Worm (Caenorhabditis elegans) whole organism, L3 larva: ENCODE data around the gene AC3.12.

Experiments
- R02D3.7 ChIP-seq: fragments of 150-350 bp; optimal IDR thresholded peaks from 2 replicates; lab custom pipeline; 2014; ENCODE audit warnings: missing biosample characterization, missing genetic modification characterization
- ZK546.5 ChIP-seq: sonication (generic microtip); optimal IDR thresholded peaks from 2 replicates; lab custom pipeline; 2017; ENCODE audit warnings: missing biosample characterization, missing genetic modification characterization
- ama-1 ChIP-seq: fragments of 150-350 bp; optimal IDR thresholded peaks from 2 replicates; lab custom pipeline; 2018
- ceh-28 ChIP-seq: fragments of 150-350 bp; optimal IDR thresholded peaks from 2 replicates; lab custom pipeline; 2014; ENCODE audit warnings: missing biosample characterization, missing genetic modification reagents, missing genetic modification characterization
- ceh-9 ChIP-seq: sonication (generic microtip); optimal IDR thresholded peaks from 2 replicates; lab custom pipeline; 2018; ENCODE audit warnings: missing biosample characterization, missing genetic modification characterization
- daf-12 ChIP-seq: fragments of 150-350 bp; optimal IDR thresholded peaks from 2 replicates; lab custom pipeline; 2014; ENCODE audit warnings: missing biosample characterization, missing genetic modification reagents, missing genetic modification characterization
- egl-27 ChIP-seq: sonication (generic microtip); optimal IDR thresholded peaks from 4 replicates; lab custom pipeline; 2017; ENCODE audit warnings: missing biosample characterization, missing genetic modification reagents, missing genetic modification characterization
- egl-5 ChIP-seq: fragments of 150-350 bp; optimal IDR thresholded peaks from 2 replicates; lab custom pipeline; 2017; ENCODE audit warnings: missing biosample characterization, missing genetic modification reagents, missing genetic modification characterization, inconsistent platforms
- elt-1 ChIP-seq: fragments of 150-350 bp; optimal IDR thresholded peaks from 2 replicates; lab custom pipeline; 2014; ENCODE audit warnings: missing biosample characterization, missing genetic modification characterization
- elt-2 ChIP-seq: sonication (generic microtip); optimal IDR thresholded peaks from 2 replicates; lab custom pipeline; 2016; ENCODE audit warnings: missing genetic modification reagents, mild to moderate bottlenecking, missing genetic modification characterization, missing compliant biosample characterization
- elt-3 ChIP-seq, 3 experiments: fragments of 150-350 bp in 1 of 3; sonication (generic microtip) in 2 of 3; optimal IDR thresholded peaks; 2 replicates in 2 of 3; 4 replicates in 1 of 3; lab custom pipeline; 2014 to 2017; ENCODE audit warnings: missing biosample characterization in 3 of 3, missing genetic modification characterization in 3 of 3
- eor-1 ChIP-seq, 2 experiments: fragments of 150-350 bp; optimal IDR thresholded peaks; 2 replicates each; lab custom pipeline; 2014 to 2018; ENCODE audit warnings: missing biosample characterization in 2 of 2, missing genetic modification characterization in 2 of 2
- fkh-2 ChIP-seq: fragments of 150-350 bp; optimal IDR thresholded peaks from 2 replicates; lab custom pipeline; 2014; ENCODE audit warnings: missing biosample characterization, missing genetic modification reagents, missing genetic modification characterization
- fos-1 ChIP-seq: fragments of 150-350 bp; optimal IDR thresholded peaks from 2 replicates; lab custom pipeline; 2014; ENCODE audit warnings: missing biosample characterization, missing genetic modification characterization
- jun-1 ChIP-seq: fragments of 150-350 bp; optimal IDR thresholded peaks from 2 replicates; lab custom pipeline; 2014; ENCODE audit warnings: missing biosample characterization, missing genetic modification reagents, missing genetic modification characterization
- lin-15B ChIP-seq: fragments of 150-350 bp; optimal IDR thresholded peaks from 2 replicates; lab custom pipeline; 2014; ENCODE audit warnings: missing biosample characterization, missing genetic modification characterization
- lin-39 ChIP-seq: fragments of 150-350 bp; optimal IDR thresholded peaks from 2 replicates; lab custom pipeline; 2018; ENCODE audit warnings: missing biosample characterization, missing genetic modification reagents, missing genetic modification characterization
- nhr-12 ChIP-seq: fragments of 150-350 bp; optimal IDR thresholded peaks from 2 replicates; lab custom pipeline; 2014; ENCODE audit warnings: missing biosample characterization, missing genetic modification characterization
- nhr-23 ChIP-seq: fragments of 150-350 bp; optimal IDR thresholded peaks from 2 replicates; lab custom pipeline; 2014; ENCODE audit warnings: missing biosample characterization, missing genetic modification reagents, missing genetic modification characterization
- nhr-25 ChIP-seq: sonication (generic microtip); optimal IDR thresholded peaks from 2 replicates; lab custom pipeline; 2017; ENCODE audit warnings: missing biosample characterization, missing genetic modification characterization
- nhr-28 ChIP-seq: fragments of 150-350 bp; optimal IDR thresholded peaks from 2 replicates; lab custom pipeline; 2014; ENCODE audit warnings: missing biosample characterization, missing genetic modification characterization
- nhr-43 ChIP-seq: sonication (generic microtip); optimal IDR thresholded peaks from 2 replicates; lab custom pipeline; 2016; ENCODE audit warnings: mild to moderate bottlenecking, missing genetic modification characterization, missing compliant biosample characterization; ENCODE audit not compliant: poor library complexity, severe bottlenecking
- nhr-67 ChIP-seq: fragments of 150-350 bp; optimal IDR thresholded peaks from 2 replicates; lab custom pipeline; 2014; ENCODE audit warnings: missing biosample characterization, missing genetic modification characterization
- nhr-77 ChIP-seq: fragments of 150-350 bp; optimal IDR thresholded peaks from 2 replicates; lab custom pipeline; 2014; ENCODE audit warnings: missing biosample characterization, missing genetic modification characterization
- pha-4 ChIP-seq: fragments of 150-350 bp; optimal IDR thresholded peaks from 2 replicates; lab custom pipeline; 2014; ENCODE audit warnings: missing biosample characterization, missing genetic modification reagents, missing genetic modification characterization
- pqm-1 ChIP-seq: fragments of 150-350 bp; optimal IDR thresholded peaks from 2 replicates; lab custom pipeline; 2017; ENCODE audit warnings: missing biosample characterization, missing genetic modification characterization, inconsistent platforms
- sea-2 ChIP-seq: fragments of 150-350 bp; sonication (generic microtip); optimal IDR thresholded peaks from 4 replicates; lab custom pipeline; 2014; ENCODE audit warnings: missing biosample characterization, missing genetic modification reagents, missing genetic modification characterization
- skn-1 ChIP-seq: fragments of 150-350 bp; optimal IDR thresholded peaks from 2 replicates; lab custom pipeline; 2014; ENCODE audit warnings: missing biosample characterization, missing genetic modification characterization
- snpc-4 ChIP-seq: fragments of 150-350 bp; optimal IDR thresholded peaks from 2 replicates; lab custom pipeline; 2014; ENCODE audit warnings: missing biosample characterization, missing genetic modification characterization
- tbx-2 ChIP-seq: sonication (generic microtip); optimal IDR thresholded peaks from 2 replicates; lab custom pipeline; 2016; ENCODE audit warnings: mild to moderate bottlenecking, missing genetic modification characterization, missing compliant biosample characterization
- unc-39 ChIP-seq: sonication (generic microtip); optimal IDR thresholded peaks from 4 replicates; lab custom pipeline; 2017; ENCODE audit warnings: missing biosample characterization, missing genetic modification characterization
- unc-62 ChIP-seq: fragments of 150-350 bp; sonication (generic microtip); optimal IDR thresholded peaks from 4 replicates; lab custom pipeline; 2014; ENCODE audit warnings: missing biosample characterization, missing genetic modification reagents, missing genetic modification characterization
- ztf-11 ChIP-seq: fragments of 150-350 bp; optimal IDR thresholded peaks from 2 replicates; lab custom pipeline; 2014; ENCODE audit warnings: missing biosample characterization, missing genetic modification characterization
- ztf-4 ChIP-seq: fragments of 150-350 bp; optimal IDR thresholded peaks from 2 replicates; lab custom pipeline; 2014; ENCODE audit warnings: missing biosample characterization, missing genetic modification characterization

Gene AC3.12

DNA sequence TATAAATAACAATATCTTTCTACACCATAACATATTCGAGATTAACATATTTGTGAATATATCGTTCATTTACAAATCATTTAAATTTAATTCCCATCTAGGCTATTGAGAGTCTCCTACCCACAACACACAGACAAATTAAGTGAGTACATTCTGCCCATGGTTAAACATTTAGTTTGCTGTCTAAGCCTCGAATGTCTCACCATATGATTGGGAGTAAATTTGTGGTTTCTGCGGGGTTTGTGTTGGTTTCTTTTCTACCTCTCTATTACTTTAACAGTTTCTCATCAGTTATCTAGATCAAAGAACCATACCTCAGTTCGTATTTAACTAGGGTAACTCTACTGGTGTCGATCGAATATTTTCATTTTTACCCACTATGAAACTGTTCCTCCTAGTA, 19.2 kb upstream of the AC3.12 start, which contains the start of gene ugt-2:
Gene ugt-2 (plus strand): TSS at position 371 of the 400 bp plus-strand sequence.
- TF ChIP-seq fkh-2 (tag; lab: Kevin White, UChicago) (no peak), lin-39 (tag; lab: Kevin White, UChicago) (no peak), pha-4 (tag; lab: Kevin White, UChicago) (peak; percentile 9), ztf-4 (tag; lab: Kevin White, UChicago) (no peak), nhr-67 (tag; lab: Kevin White, UChicago) (no peak), elt-2 (tag; lab: Kevin White, UChicago) (peak; percentile 62), snpc-4 (no peak), R02D3.7 (tag; lab: Kevin White, UChicago) (no peak), nhr-77 (tag; lab: Kevin White, UChicago) (no peak), pqm-1 (tag; lab: Kevin White, UChicago) (peak; percentile 60)

DNA sequence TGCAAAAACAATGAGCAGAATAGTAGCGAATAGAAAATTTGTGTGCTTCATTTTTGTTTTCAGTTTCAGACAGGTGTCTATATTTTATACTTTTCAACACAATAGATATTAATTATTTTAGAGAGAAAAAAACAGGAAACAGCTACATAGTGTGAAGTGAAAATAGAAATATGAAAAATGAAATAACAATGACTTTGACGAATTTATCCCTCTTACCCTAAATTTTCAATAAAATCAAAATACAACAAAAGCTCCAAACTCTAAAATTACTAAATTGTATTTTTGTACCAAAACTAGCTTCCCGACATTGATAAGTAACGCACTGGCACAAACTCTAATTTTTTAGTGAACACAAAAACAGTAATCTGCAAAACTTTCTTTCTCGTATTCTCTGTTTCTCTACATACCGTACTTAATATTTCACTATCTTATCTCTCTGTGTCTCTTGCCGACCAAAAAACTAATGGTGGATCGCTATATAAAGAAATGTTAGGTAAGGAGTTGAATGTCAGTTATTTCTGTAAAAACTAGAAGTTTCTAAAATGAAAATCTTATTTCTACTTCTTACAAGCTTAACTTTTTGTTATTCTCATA, 16.1 kb upstream of the AC3.12 start, which contains the start of the genes col-151 and ugt-1:
Gene col-151 (minus strand): TSS at position 51 of the 594 bp plus-strand sequence.
Gene ugt-1 (plus strand): TSS at position 491 of the 594 bp plus-strand sequence.
- TF ChIP-seq ztf-11 (tag; lab: Kevin White, UChicago) (no peak), pqm-1 (tag; lab: Kevin White, UChicago) (peak; percentile 59), elt-2 (tag; lab: Kevin White, UChicago) (peak; percentile 53)

ce11 chrV:10393708-10394107, 14.5 kb upstream of the AC3.12 start:
- TF ChIP-seq ztf-4 (tag; lab: Kevin White, UChicago) = no peak
- no peak for TF ChIP-seq nhr-28 (tag; lab: Kevin White, UChicago)
- no peak for TF ChIP-seq jun-1
- no peak for TF ChIP-seq lin-39 (tag; lab: Kevin White, UChicago)
- TF ChIP-seq ama-1 (lab: Kevin White, UChicago) = no peak
- TF ChIP-seq nhr-12 (tag; lab: Kevin White, UChicago) = no peak
- no peak for TF ChIP-seq unc-62 (GFP tag; lab: Kevin White, UChicago)
- TF ChIP-seq elt-3 (tag; optimal IDR thresholded peaks at IDR 0.05; lab: Kevin White, UChicago) = no peak
- no peak for TF ChIP-seq lin-15B (tag; lab: Kevin White, UChicago)
- TF ChIP-seq nhr-67 (tag; lab: Kevin White, UChicago) = no peak
- TF ChIP-seq elt-1 (tag; lab: Kevin White, UChicago) = no peak
- TF ChIP-seq fos-1 = no peak
- no peak for TF ChIP-seq pha-4 (tag; lab: Kevin White, UChicago)
- no peak for TF ChIP-seq ZK546.5 (tag; lab: Kevin White, UChicago)
- no peak for TF ChIP-seq nhr-23 (tag; lab: Kevin White, UChicago)
- no peak for TF ChIP-seq egl-27 (tag; lab: Kevin White, UChicago)
- no peak for TF ChIP-seq nhr-43
- no peak for TF ChIP-seq tbx-2 (tag; lab: Kevin White, UChicago)

DNA sequence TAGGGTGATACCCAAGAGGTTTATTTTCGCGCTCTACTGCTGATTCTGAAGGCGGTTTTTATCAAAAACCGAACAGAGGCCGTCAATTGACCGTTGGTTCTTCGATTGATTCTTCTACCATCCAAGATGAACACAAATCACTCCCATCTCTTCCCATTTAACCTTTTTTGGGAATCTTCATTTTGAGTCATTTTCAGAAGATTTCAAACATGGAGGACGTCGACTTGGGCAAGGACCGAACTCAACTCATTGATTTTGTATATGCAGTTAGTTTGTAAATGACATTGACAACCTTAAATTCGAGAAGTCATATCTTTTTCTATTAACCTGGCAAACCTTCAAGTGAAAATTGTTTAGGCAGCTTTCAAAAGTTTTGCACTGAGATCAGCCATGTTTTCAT, 9.1 kb upstream of the AC3.12 start, which contains the start of gene AC3.5:
Gene AC3.5 (plus strand): TSS at position 210 of the 400 bp plus-strand sequence.
- no peak for TF ChIP-seq unc-39 (tag; lab: Kevin White, UChicago)
- no peak for TF ChIP-seq fos-1
- TF ChIP-seq nhr-67 (tag; lab: Kevin White, UChicago) = no peak
- no peak for TF ChIP-seq skn-1
- TF ChIP-seq pqm-1 (tag; lab: Kevin White, UChicago) = no peak
- no peak for TF ChIP-seq elt-1 (tag; lab: Kevin White, UChicago)
- TF ChIP-seq egl-5 (tag; lab: Kevin White, UChicago) = no peak
- no peak for TF ChIP-seq nhr-25 (tag; lab: Kevin White, UChicago)
- TF ChIP-seq nhr-23 (tag; lab: Kevin White, UChicago) = no peak
- TF ChIP-seq daf-12 = no peak
- no peak for TF ChIP-seq snpc-4
- TF ChIP-seq ceh-9 (tag; lab: Kevin White, UChicago) = no peak
- TF ChIP-seq lin-39 (tag; lab: Kevin White, UChicago) = no peak
- TF ChIP-seq ztf-11 (tag; lab: Kevin White, UChicago) = no peak
- no peak for TF ChIP-seq unc-62 (GFP tag; lab: Kevin White, UChicago)
- TF ChIP-seq lin-15B (tag; lab: Kevin White, UChicago) = no peak

DNA sequence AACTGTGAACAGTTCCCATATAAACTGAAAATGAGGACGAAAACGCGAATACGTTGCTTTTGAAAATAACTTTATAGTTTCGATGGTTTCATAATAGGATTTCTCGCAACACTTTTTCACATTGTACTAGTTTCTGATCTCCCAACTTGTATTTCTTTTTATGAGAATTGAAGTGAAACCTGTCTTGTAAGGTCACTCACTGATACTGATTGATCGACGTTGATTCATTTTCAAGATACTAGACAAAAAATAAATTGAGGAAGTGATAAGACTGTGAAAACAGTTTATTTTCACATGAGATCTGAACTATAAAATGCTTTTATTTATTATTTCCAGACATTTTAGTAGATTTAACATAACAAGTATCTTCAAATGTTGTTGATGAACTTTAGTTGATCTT, 8.2 kb upstream of the AC3.12 start:
- TF ChIP-seq elt-3 (tag; optimal IDR thresholded peaks at IDR 0.05; lab: Kevin White, UChicago) (peak in 1 of 3 experiments; percentile 35), eor-1 (tag; optimal IDR thresholded peaks at IDR 0.05; lab: Kevin White, UChicago) (no peak), ama-1 (lab: Kevin White, UChicago) (no peak), sea-2 (no peak), fkh-2 (tag; lab: Kevin White, UChicago) (no peak), nhr-25 (tag; lab: Kevin White, UChicago) (peak; percentile 24), daf-12 (no peak), nhr-23 (tag; lab: Kevin White, UChicago) (peak; percentile 24), ceh-28 (tag; lab: Kevin White, UChicago) (no peak)
